Worm (Caenorhabditis elegans) whole organism, L1 larva: ENCODE data around the gene arrd-13.

Experiments used
- C04F5.9 ChIP-seq: sonication (generic microtip); optimal IDR thresholded peaks from 2 replicates; lab custom pipeline; 2016; ENCODE audit warnings: missing genetic modification characterization, missing compliant biosample characterization
- F16B12.6 ChIP-seq: fragments of 150-350 bp; optimal IDR thresholded peaks from 2 replicates; lab custom pipeline; 2014; ENCODE audit warnings: missing biosample characterization, missing genetic modification characterization
- aha-1 ChIP-seq: fragments of 150-350 bp; optimal IDR thresholded peaks from 2 replicates; lab custom pipeline; 2014; ENCODE audit warnings: missing biosample characterization, missing genetic modification characterization
- blmp-1 ChIP-seq: fragments of 150-350 bp; optimal IDR thresholded peaks from 2 replicates; lab custom pipeline; 2014; ENCODE audit warnings: missing biosample characterization, missing genetic modification characterization
- ceh-82 ChIP-seq, 3 experiments: fragments of 150-350 bp in 1 of 3; sonication (generic microtip) in 2 of 3; optimal IDR thresholded peaks; 2 replicates each; lab custom pipeline; 2014 to 2017; ENCODE audit warnings: missing biosample characterization in 3 of 3, missing genetic modification characterization in 3 of 3
- ces-1 ChIP-seq: fragments of 150-350 bp; optimal IDR thresholded peaks from 2 replicates; lab custom pipeline; 2014; ENCODE audit warnings: missing biosample characterization, missing genetic modification reagents, missing genetic modification characterization
- dpl-1 ChIP-seq, 3 experiments: fragments of 150-350 bp in 2 of 3; sonication (generic microtip) in 1 of 3; optimal IDR thresholded peaks; 2 replicates each; lab custom pipeline; 2014 to 2017; ENCODE audit warnings: missing biosample characterization in 3 of 3, missing genetic modification characterization in 3 of 3, missing genetic modification reagents in 3 of 3
- efl-1 ChIP-seq, 4 experiments: fragments of 150-350 bp; optimal IDR thresholded peaks in 3 of 4; peaks in 1 of 4; 1 replicate in 1 of 4; 2 replicates in 3 of 4; lab custom pipeline; 2014; ENCODE audit warnings: missing biosample characterization in 2 of 4, missing genetic modification characterization in 2 of 4, missing genetic modification reagents in 2 of 4
- efl-3 ChIP-seq: fragments of 200-800 bp; sonication (Bioruptor generic); optimal IDR thresholded peaks from 2 replicates; lab custom pipeline; 2018; ENCODE audit warnings: mild to moderate bottlenecking, missing genetic modification characterization, missing compliant biosample characterization
- egl-13 ChIP-seq: sonication (generic microtip); optimal IDR thresholded peaks from 2 replicates; lab custom pipeline; 2016; ENCODE audit warnings: missing genotype, missing genetic modification reagents, missing genetic modification characterization, missing compliant biosample characterization
- elt-2 ChIP-seq: sonication (generic microtip); optimal IDR thresholded peaks from 2 replicates; lab custom pipeline; 2016; ENCODE audit warnings: missing genetic modification characterization, mild to moderate bottlenecking, inconsistent platforms, missing compliant biosample characterization, missing genetic modification reagents
- ets-5 ChIP-seq: fragments of 200-800 bp; sonication (Bioruptor generic); IDR thresholded peaks from 2 replicates; pipeline ENCODE4 v1.3.6; 2022; ENCODE audit warnings: missing genetic modification characterization, missing compliant biosample characterization
- fkh-8 ChIP-seq: sonication (generic microtip); optimal IDR thresholded peaks from 2 replicates; lab custom pipeline; 2016; ENCODE audit warnings: mild to moderate bottlenecking, missing genetic modification characterization, missing compliant biosample characterization
- isw-1 ChIP-seq: fragments of 200-800 bp; sonication (Bioruptor generic); IDR thresholded peaks from 2 replicates; pipeline ENCODE4 v1.3.6; 2022; ENCODE audit warnings: missing genetic modification characterization, missing compliant biosample characterization
- lin-13 ChIP-seq: fragments of 150-350 bp; optimal IDR thresholded peaks from 2 replicates; lab custom pipeline; 2014; ENCODE audit warnings: missing biosample characterization, missing genetic modification reagents, missing genetic modification characterization
- lin-35 ChIP-seq, 2 experiments: fragments of 150-350 bp; optimal IDR thresholded peaks; 2 replicates each; lab custom pipeline; 2014; ENCODE audit warnings: missing biosample characterization in 2 of 2, missing genetic modification characterization in 2 of 2, missing genetic modification reagents in 2 of 2
- lir-3 ChIP-seq: sonication (generic microtip); optimal IDR thresholded peaks from 2 replicates; lab custom pipeline; 2016; ENCODE audit warnings: mild to moderate bottlenecking, missing genetic modification characterization, moderate library complexity, missing compliant biosample characterization; ENCODE audit not compliant: poor library complexity
- lsy-2 ChIP-seq, 2 experiments: fragments of 150-350 bp; optimal IDR thresholded peaks; 2 replicates each; lab custom pipeline; 2014; ENCODE audit warnings: missing biosample characterization in 2 of 2, missing genetic modification characterization in 2 of 2
- mab-9 ChIP-seq: fragments of 200-800 bp; sonication (Bioruptor generic); IDR thresholded peaks from 2 replicates; pipeline ENCODE4 v1.3.6; 2022; ENCODE audit warnings: missing genetic modification reagents, missing genetic modification characterization, missing compliant biosample characterization
- mep-1 ChIP-seq: fragments of 150-350 bp; optimal IDR thresholded peaks from 2 replicates; lab custom pipeline; 2014; ENCODE audit warnings: missing biosample characterization, missing genetic modification characterization
- nhr-19 ChIP-seq: fragments of 200-800 bp; sonication (Bioruptor generic); conservative IDR thresholded peaks from 2 replicates; pipeline ENCODE4 v1.3.6; 2022; ENCODE audit warnings: missing genetic modification characterization, missing compliant biosample characterization
- nhr-71 ChIP-seq: sonication (generic microtip); optimal IDR thresholded peaks from 2 replicates; lab custom pipeline; 2016; ENCODE audit warnings: mild to moderate bottlenecking, missing genetic modification characterization, moderate library complexity, missing compliant biosample characterization
- nhr-76 ChIP-seq: sonication (generic microtip); optimal IDR thresholded peaks from 2 replicates; lab custom pipeline; 2017; ENCODE audit warnings: missing biosample characterization, missing genetic modification characterization
- nhr-77 ChIP-seq: fragments of 150-350 bp; optimal IDR thresholded peaks from 2 replicates; lab custom pipeline; 2014; ENCODE audit warnings: missing biosample characterization, missing genetic modification characterization
- nhr-85 ChIP-seq: sonication (generic microtip); peaks from one replicate; lab custom pipeline; 2016; ENCODE audit warnings: missing genetic modification characterization, inconsistent platforms, missing compliant biosample characterization
- pax-3 ChIP-seq: fragments of 200-800 bp; sonication (Bioruptor generic); optimal IDR thresholded peaks from 2 replicates; lab custom pipeline; 2018; ENCODE audit warnings: mild to moderate bottlenecking, missing genetic modification characterization, moderate library complexity, missing compliant biosample characterization
- pqm-1 ChIP-seq: sonication (generic microtip); optimal IDR thresholded peaks from 3 replicates; lab custom pipeline; 2017; ENCODE audit warnings: missing biosample characterization, missing genetic modification characterization
- rnt-1 ChIP-seq: sonication (generic microtip); optimal IDR thresholded peaks from 2 replicates; lab custom pipeline; 2016; ENCODE audit warnings: mild to moderate bottlenecking, missing genetic modification characterization, moderate library complexity, missing compliant biosample characterization
- snpc-4 ChIP-seq: fragments of 150-350 bp; optimal IDR thresholded peaks from 2 replicates; lab custom pipeline; 2014; ENCODE audit warnings: missing biosample characterization, missing genetic modification characterization
- snu-23 ChIP-seq: sonication (generic microtip); optimal IDR thresholded peaks from 2 replicates; lab custom pipeline; 2016; ENCODE audit warnings: missing genetic modification characterization, missing compliant biosample characterization
- sox-4 ChIP-seq: sonication (generic microtip); optimal IDR thresholded peaks from 2 replicates; lab custom pipeline; 2016; ENCODE audit warnings: missing genetic modification characterization, missing compliant biosample characterization
- sup-37 ChIP-seq: fragments of 200-800 bp; sonication (Bioruptor generic); optimal IDR thresholded peaks from 2 replicates; lab custom pipeline; 2018; ENCODE audit warnings: mild to moderate bottlenecking, missing genetic modification characterization, missing compliant biosample characterization
- unc-130 ChIP-seq: fragments of 150-350 bp; optimal IDR thresholded peaks from 2 replicates; lab custom pipeline; 2017; ENCODE audit warnings: missing biosample characterization, missing genetic modification characterization, inconsistent platforms
- unc-86 ChIP-seq: sonication (generic microtip); optimal IDR thresholded peaks from 2 replicates; lab custom pipeline; 2016; ENCODE audit warnings: missing genetic modification characterization, missing compliant biosample characterization
- xbp-1 ChIP-seq: sonication (generic microtip); optimal IDR thresholded peaks from 2 replicates; lab custom pipeline; 2016; ENCODE audit warnings: missing genetic modification characterization, missing compliant biosample characterization
- zag-1 ChIP-seq: fragments of 150-350 bp; optimal IDR thresholded peaks from 2 replicates; lab custom pipeline; 2014; ENCODE audit warnings: missing biosample characterization, missing genetic modification characterization

arrd-13 gene

DNA sequence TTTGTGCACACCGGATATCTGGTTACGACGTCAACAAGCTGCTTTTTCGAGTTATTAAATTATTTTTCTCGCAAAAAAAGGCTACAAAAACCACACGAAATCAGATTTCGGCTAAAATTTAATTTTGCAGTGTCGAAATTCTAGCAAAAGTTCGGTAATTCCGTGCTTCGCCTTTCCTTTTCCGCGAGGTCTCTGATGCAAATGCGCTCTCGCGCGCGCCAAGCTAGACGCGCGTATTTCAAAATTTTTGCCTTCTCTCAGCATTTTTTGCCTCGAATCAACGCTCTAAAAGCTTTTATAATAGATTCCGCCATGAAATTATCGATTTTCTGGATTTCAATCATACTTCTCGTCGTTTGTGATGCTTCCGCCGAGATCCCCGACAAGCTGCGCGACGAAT is 35.4 kb upstream of the arrd-13 start, which contains the start of gene Y54G9A.5 (continued):
- TF ChIP-seq isw-1 (GFP tag; lab: Robert Waterston, UW) (no peak), snu-23 (GFP tag; lab: Kevin White, UChicago) (no peak), dpl-1 (GFP tag; optimal IDR thresholded peaks at IDR 0.05; lab: Kevin White, UChicago) (peak in 2 of 3 experiments; percentile 4 to 61), blmp-1 (no peak), efl-3 (GFP tag; lab: Kevin White, UChicago) (no peak), lir-3 (tag; lab: Kevin White, UChicago) (no peak), ets-5 (GFP tag; lab: Robert Waterston, UW) (0 out of 2 replicates have a peak, but pooled peaks have one; percentile 26), efl-1 (optimal IDR thresholded peaks at IDR 0.05; lab: Kevin White, UChicago) (peak; percentile 43 to 93), efl-1 (GFP tag; optimal IDR thresholded peaks at IDR 0.05 in 1 of 2; lab: Kevin White, UChicago) (peak; percentile 55 to 95), ceh-82 (tag; optimal IDR thresholded peaks at IDR 0.05; lab: Kevin White, UChicago) (no peak), nhr-76 (tag; lab: Kevin White, UChicago) (no peak), nhr-71 (no peak), mab-9 (GFP tag; lab: Robert Waterston, UW) (no peak), pax-3 (no peak)
- TF ChIP-seq, all 84 proteins: peak for 4

DNA sequence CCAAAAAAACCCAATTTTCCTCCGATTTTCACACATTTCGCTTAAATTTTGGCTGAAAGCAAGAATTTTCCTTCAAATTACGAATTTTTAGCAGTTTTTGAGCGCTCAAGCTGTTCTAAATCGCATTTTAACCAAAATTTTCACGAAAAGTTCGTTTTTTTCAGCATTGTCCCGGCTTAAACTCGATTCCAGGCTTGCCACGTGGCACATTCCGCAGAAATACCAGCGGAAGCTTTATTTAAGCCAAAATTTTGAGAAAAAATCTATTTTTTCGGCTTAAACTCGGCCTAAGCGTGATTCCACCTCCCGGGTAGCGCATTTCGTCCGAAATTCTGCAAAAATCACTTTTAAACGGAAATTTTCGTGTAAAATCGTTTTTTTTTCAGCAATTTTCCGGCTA is 34.5 kb upstream of the arrd-13 start:
- TF ChIP-seq snpc-4 (tag; lab: Kevin White, UChicago) (no peak), sup-37 (GFP tag; lab: Kevin White, UChicago) (no peak), aha-1 (tag; lab: Kevin White, UChicago) (no peak), nhr-85 (peak; percentile 1), egl-13 (tag; lab: Kevin White, UChicago) (no peak)

DNA sequence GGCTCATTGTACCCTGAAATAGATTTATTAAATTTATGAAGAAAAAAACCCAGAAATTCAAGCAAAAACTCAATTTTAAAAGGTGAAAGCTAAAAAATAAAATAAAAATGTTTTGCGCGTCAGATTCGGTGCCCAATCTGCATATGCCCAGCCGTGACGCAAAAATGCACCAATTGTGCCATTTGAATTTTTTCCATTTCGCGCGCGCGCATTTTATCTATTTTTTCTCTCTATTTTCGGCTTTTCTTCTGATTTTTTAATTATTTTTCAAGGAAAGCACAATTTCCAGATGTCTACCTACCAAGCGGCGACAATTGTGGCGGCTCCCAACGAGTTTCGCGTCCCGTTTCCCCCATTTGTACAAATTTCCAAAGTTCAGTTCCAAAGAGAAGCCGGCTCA is 32.4 kb upstream of the arrd-13 start, which contains the start of the genes Y54G9A.7 and bub-3:
TSS of gene Y54G9A.7 (minus strand) at position 7 of the 400 bp plus-strand sequence.
TSS of gene bub-3 (plus strand) at position 270 of the 400 bp plus-strand sequence.
- TF ChIP-seq efl-1 (optimal IDR thresholded peaks at IDR 0.05; lab: Kevin White, UChicago) (peak; percentile 45 to 71), efl-1 (GFP tag; optimal IDR thresholded peaks at IDR 0.05 in 1 of 2; lab: Kevin White, UChicago) (peak; percentile 74 to 96), pqm-1 (tag; lab: Kevin White, UChicago) (no peak), lsy-2 (tag; optimal IDR thresholded peaks at IDR 0.05; lab: Kevin White, UChicago) (peak; percentile 36 to 43), xbp-1 (tag; lab: Kevin White, UChicago) (peak; percentile 11), snu-23 (GFP tag; lab: Kevin White, UChicago) (peak; percentile 40), ets-5 (GFP tag; lab: Robert Waterston, UW) (no peak), dpl-1 (GFP tag; optimal IDR thresholded peaks at IDR 0.05; lab: Kevin White, UChicago) (peak; percentile 48 to 70 (median 60)), unc-130 (tag; lab: Kevin White, UChicago) (peak; percentile 25), unc-86 (tag; lab: Kevin White, UChicago) (no peak), F16B12.6 (peak; percentile 84), lin-35 (GFP tag; optimal IDR thresholded peaks at IDR 0.05; lab: Kevin White, UChicago) (peak; percentile 61 to 75), nhr-85 (peak; percentile 58), lin-13 (GFP tag; lab: Kevin White, UChicago) (no peak), nhr-77 (peak; percentile 4), sox-4 (no peak), fkh-8 (tag; lab: Kevin White, UChicago) (no peak)

DNA sequence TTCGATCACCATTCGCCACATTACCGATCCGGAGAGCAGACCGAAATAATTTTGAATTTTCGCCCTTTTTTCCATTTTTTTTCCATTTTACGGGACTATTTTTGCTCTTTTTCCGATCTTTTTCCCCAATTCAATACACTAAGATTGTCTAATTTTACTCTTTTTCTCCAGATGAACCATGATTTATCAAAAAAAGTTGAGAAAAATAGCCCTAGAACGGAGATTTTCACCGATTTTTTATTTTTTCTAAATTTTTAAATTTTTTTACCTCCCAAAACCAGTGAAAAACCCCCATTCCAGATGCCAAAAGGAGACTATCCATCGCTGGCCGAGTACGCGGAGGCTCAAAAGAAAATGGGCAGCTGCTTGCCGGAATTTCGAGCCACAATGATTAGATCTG is 28.8 kb upstream of the arrd-13 start, which contains the start of gene Y54G9A.9:
TSS of gene Y54G9A.9 (plus strand) at position 301 of the 400 bp plus-strand sequence.
- TF ChIP-seq C04F5.9 (tag; lab: Kevin White, UChicago), result no peak
- no peak for TF ChIP-seq xbp-1 (tag; lab: Kevin White, UChicago)
- TF ChIP-seq elt-2, result no peak
- TF ChIP-seq rnt-1 (tag; lab: Kevin White, UChicago), result no peak
- no peak for TF ChIP-seq nhr-19 (GFP tag; lab: Robert Waterston, UW)
- TF ChIP-seq isw-1 (GFP tag; lab: Robert Waterston, UW), result no peak
- no peak for TF ChIP-seq snu-23 (GFP tag; lab: Kevin White, UChicago)
- no peak for TF ChIP-seq zag-1
- no peak for TF ChIP-seq ces-1 (GFP tag; lab: Kevin White, UChicago)
- TF ChIP-seq egl-13 (tag; lab: Kevin White, UChicago), result no peak
- TF ChIP-seq mep-1 (tag; lab: Kevin White, UChicago), result no peak
